Worm (Caenorhabditis elegans) whole organism, late embryonic: ENCODE measurements around the gene Y69H2.15.

Experiments used
- C38D4.7 ChIP-seq: fragments of 200-800 bp; sonication (Bioruptor generic); optimal IDR thresholded peaks from 2 replicates; lab custom pipeline; 2018; ENCODE audit warnings: mild to moderate bottlenecking, missing genetic modification characterization, moderate library complexity, missing compliant biosample characterization
- K02D7.2 ChIP-seq: sonication (generic microtip); optimal IDR thresholded peaks from 2 replicates; lab custom pipeline; 2017; ENCODE audit warnings: mild to moderate bottlenecking, missing genetic modification characterization, missing compliant biosample characterization
- T23F11.4 ChIP-seq: fragments of 200-800 bp; sonication (Bioruptor generic); optimal IDR thresholded peaks from 2 replicates; lab custom pipeline; 2018; ENCODE audit warnings: mild to moderate bottlenecking, missing genetic modification characterization, missing compliant biosample characterization
- ceh-19 ChIP-seq: fragments of 200-800 bp; sonication (Bioruptor generic); optimal IDR thresholded peaks from 2 replicates; lab custom pipeline; 2018; ENCODE audit warnings: mild to moderate bottlenecking, missing genetic modification characterization, missing compliant biosample characterization
- ceh-22 ChIP-seq: sonication (generic microtip); optimal IDR thresholded peaks from 2 replicates; lab custom pipeline; 2017; ENCODE audit warnings: missing biosample characterization, missing genetic modification characterization
- ceh-24 ChIP-seq: sonication (generic microtip); optimal IDR thresholded peaks from 2 replicates; lab custom pipeline; 2016; ENCODE audit warnings: mild to moderate bottlenecking, missing genetic modification characterization, missing compliant biosample characterization
- ceh-31 ChIP-seq: sonication (generic microtip); optimal IDR thresholded peaks from 2 replicates; lab custom pipeline; 2016; ENCODE audit warnings: missing genetic modification characterization, missing compliant biosample characterization
- ceh-45 ChIP-seq: fragments of 200-800 bp; sonication (Bioruptor generic); IDR thresholded peaks from 2 replicates; pipeline ENCODE4 v1.3.6; 2022; ENCODE audit warnings: missing genetic modification reagents, missing genetic modification characterization, missing compliant biosample characterization
- ceh-48 ChIP-seq: sonication (generic microtip); optimal IDR thresholded peaks from 2 replicates; lab custom pipeline; 2016; ENCODE audit warnings: missing genetic modification characterization, inconsistent platforms, missing compliant biosample characterization
- ceh-9 ChIP-seq: sonication (generic microtip); optimal IDR thresholded peaks from 2 replicates; lab custom pipeline; 2016; ENCODE audit warnings: mild to moderate bottlenecking, missing genetic modification characterization, inconsistent platforms, missing compliant biosample characterization
- dmd-4 ChIP-seq: sonication (generic microtip); optimal IDR thresholded peaks from 2 replicates; lab custom pipeline; 2016; ENCODE audit warnings: borderline replicate concordance, missing genetic modification characterization, missing compliant biosample characterization
- dve-1 ChIP-seq: sonication (generic microtip); optimal IDR thresholded peaks from 2 replicates; lab custom pipeline; 2017; ENCODE audit warnings: antibody characterized with exemption, mild to moderate bottlenecking, missing genetic modification characterization, missing compliant biosample characterization
- elt-4 ChIP-seq: sonication (generic microtip); optimal IDR thresholded peaks from 2 replicates; lab custom pipeline; 2016; ENCODE audit warnings: missing genetic modification characterization, missing compliant biosample characterization
- fax-1 ChIP-seq: sonication (generic microtip); optimal IDR thresholded peaks from 2 replicates; lab custom pipeline; 2016; ENCODE audit warnings: missing genotype, missing genetic modification characterization, missing compliant biosample characterization
- fkh-10 ChIP-seq: fragments of 150-350 bp; optimal IDR thresholded peaks from 2 replicates; lab custom pipeline; 2014; ENCODE audit warnings: missing biosample characterization, missing genetic modification reagents, missing genetic modification characterization
- gmeb-2 ChIP-seq: sonication (generic microtip); optimal IDR thresholded peaks from 2 replicates; lab custom pipeline; 2016; ENCODE audit warnings: missing genetic modification characterization, inconsistent platforms, missing compliant biosample characterization
- hlh-15 ChIP-seq: sonication (generic microtip); optimal IDR thresholded peaks from 2 replicates; lab custom pipeline; 2016; ENCODE audit warnings: missing genetic modification characterization, missing compliant biosample characterization
- hlh-30 ChIP-seq: sonication (generic microtip); optimal IDR thresholded peaks from 2 replicates; lab custom pipeline; 2017; ENCODE audit warnings: antibody characterized with exemption, missing genetic modification characterization, missing compliant biosample characterization; ENCODE audit not compliant: insufficient read depth
- hlh-6 ChIP-seq: sonication (generic microtip); optimal IDR thresholded peaks from 2 replicates; lab custom pipeline; 2016; ENCODE audit warnings: missing genotype, missing genetic modification characterization, missing compliant biosample characterization
- hlh-8 ChIP-seq: sonication (generic microtip); optimal IDR thresholded peaks from 2 replicates; lab custom pipeline; 2016; ENCODE audit warnings: missing genotype, missing genetic modification characterization, missing compliant biosample characterization
- madf-2 ChIP-seq: sonication (generic microtip); optimal IDR thresholded peaks from 2 replicates; lab custom pipeline; 2017; ENCODE audit warnings: missing genetic modification characterization, missing compliant biosample characterization
- npax-4 ChIP-seq: sonication (generic microtip); optimal IDR thresholded peaks from 2 replicates; lab custom pipeline; 2016; ENCODE audit warnings: missing genetic modification characterization, missing compliant biosample characterization
- odd-2 ChIP-seq: sonication (generic microtip); optimal IDR thresholded peaks from 2 replicates; lab custom pipeline; 2017; ENCODE audit warnings: antibody characterized with exemption, mild to moderate bottlenecking, missing genetic modification characterization, missing compliant biosample characterization
- pha-2 ChIP-seq: sonication (generic microtip); optimal IDR thresholded peaks from 2 replicates; lab custom pipeline; 2017; ENCODE audit warnings: mild to moderate bottlenecking, missing genetic modification characterization, missing compliant biosample characterization
- pha-4 ChIP-seq: fragments of 150-350 bp; optimal IDR thresholded peaks from 2 replicates; lab custom pipeline; 2018; ENCODE audit warnings: missing biosample characterization, missing genetic modification reagents, missing genetic modification characterization
- ref-2 ChIP-seq: sonication (generic microtip); optimal IDR thresholded peaks from 2 replicates; lab custom pipeline; 2016; ENCODE audit warnings: missing genetic modification characterization, missing compliant biosample characterization
- rnt-1 ChIP-seq: sonication (generic microtip); optimal IDR thresholded peaks from 2 replicates; lab custom pipeline; 2016; ENCODE audit warnings: missing genetic modification characterization, missing compliant biosample characterization
- sox-4 ChIP-seq: sonication (generic microtip); optimal IDR thresholded peaks from 2 replicates; lab custom pipeline; 2017; ENCODE audit warnings: mild to moderate bottlenecking, missing genetic modification characterization, inconsistent platforms, missing compliant biosample characterization
- tbx-2 ChIP-seq: sonication (generic microtip); optimal IDR thresholded peaks from 2 replicates; lab custom pipeline; 2016; ENCODE audit warnings: missing genetic modification characterization, missing compliant biosample characterization
- unc-55 ChIP-seq: sonication (generic microtip); optimal IDR thresholded peaks from 2 replicates; lab custom pipeline; 2017; ENCODE audit warnings: missing biosample characterization, missing genetic modification reagents, missing genetic modification characterization
- unc-86 ChIP-seq: sonication (generic microtip); optimal IDR thresholded peaks from 2 replicates; lab custom pipeline; 2016; ENCODE audit warnings: missing genetic modification characterization, missing compliant biosample characterization
- ztf-16 ChIP-seq: sonication (generic microtip); optimal IDR thresholded peaks from 2 replicates; lab custom pipeline; 2017; ENCODE audit warnings: missing genetic modification characterization, missing compliant biosample characterization

The Y69H2.15 gene

ce11 chrV:18597779-18598178 is 28.9 kb downstream of the Y69H2.15 start:
- peak; percentile 16 for TF ChIP-seq dve-1 (tag; lab: Kevin White, UChicago)
- TF ChIP-seq sox-4: no peak

- TF ChIP-seq pha-2 (tag; lab: Kevin White, UChicago) (peak; percentile 79), C38D4.7 (GFP tag; lab: Kevin White, UChicago) (no peak)
Measured at ce11 chrV:18596240-18596639, 30.4 kb downstream of the Y69H2.15 start.

ce11 chrV:18592448-18592847 is 34.2 kb downstream of the Y69H2.15 start, which contains the start of gene grdn-1:
TSS of gene grdn-1 (plus strand) at chrV:18592748.
- no peak for TF ChIP-seq hlh-6 (tag; lab: Kevin White, UChicago)
- TF ChIP-seq unc-86 (tag; lab: Kevin White, UChicago): no peak
- no peak for TF ChIP-seq ztf-16 (tag; lab: Kevin White, UChicago)
- TF ChIP-seq odd-2 (tag; lab: Kevin White, UChicago): no peak
- no peak for TF ChIP-seq ceh-45 (GFP tag; lab: Robert Waterston, UW)
- no peak for TF ChIP-seq hlh-15 (tag; lab: Kevin White, UChicago)
- no peak for TF ChIP-seq ceh-9 (tag; lab: Kevin White, UChicago)
- TF ChIP-seq ref-2 (tag; lab: Kevin White, UChicago): no peak

- TF ChIP-seq K02D7.2 (tag; lab: Kevin White, UChicago) (no peak), tbx-2 (tag; lab: Kevin White, UChicago) (peak; percentile 55), ceh-22 (tag; lab: Kevin White, UChicago) (no peak), ceh-31 (tag; lab: Kevin White, UChicago) (peak; percentile 71), hlh-30 (peak; percentile 19), unc-55 (peak; percentile 76), ceh-48 (tag; lab: Kevin White, UChicago) (peak; percentile 61), ceh-24 (tag; lab: Kevin White, UChicago) (no peak), fax-1 (tag; lab: Kevin White, UChicago) (no peak), fkh-10 (GFP tag; lab: Kevin White, UChicago) (no peak), hlh-8 (tag; lab: Kevin White, UChicago) (no peak)
Measured at ce11 chrV:18589585-18589984, 37.1 kb downstream of the Y69H2.15 start.

- TF ChIP-seq gmeb-2 (tag; lab: Kevin White, UChicago): no peak
- TF ChIP-seq dve-1 (tag; lab: Kevin White, UChicago): peak; percentile 3
- TF ChIP-seq madf-2 (tag; lab: Kevin White, UChicago): no peak
- no peak for TF ChIP-seq ceh-19
- TF ChIP-seq, all 69 proteins: peak for 1
Measured at ce11 chrV:18587936-18588335, 38.7 kb downstream of the Y69H2.15 start.

- TF ChIP-seq elt-4 (tag; lab: Kevin White, UChicago) (no peak), dmd-4 (tag; lab: Kevin White, UChicago) (no peak), T23F11.4 (GFP tag; lab: Kevin White, UChicago) (no peak), rnt-1 (tag; lab: Kevin White, UChicago) (no peak), ztf-16 (tag; lab: Kevin White, UChicago) (no peak), npax-4 (no peak), pha-4 (tag; lab: Kevin White, UChicago) (no peak), ceh-48 (tag; lab: Kevin White, UChicago) (no peak)
Measured at ce11 chrV:18586954-18587353, 39.7 kb downstream of the Y69H2.15 start.
